Worm (Caenorhabditis elegans) whole organism, L4 larva: ENCODE data around the gene Y50D4A.6.

Experiments
- D1046.2 ChIP-seq: fragments of 200-800 bp; sonication (Bioruptor generic); IDR thresholded peaks from 2 replicates; pipeline ENCODE4 v1.3.6; 2022; ENCODE audit warnings: missing genetic modification characterization, missing compliant biosample characterization
- F10B5.3 ChIP-seq: sonication (generic microtip); optimal IDR thresholded peaks from 2 replicates; lab custom pipeline; 2016; ENCODE audit warnings: mild to moderate bottlenecking, missing genetic modification characterization, missing compliant biosample characterization
- F26F4.8 ChIP-seq: fragments of 200-800 bp; sonication (Bioruptor generic); conservative IDR thresholded peaks from 2 replicates; pipeline ENCODE4 v1.3.6; 2022; ENCODE audit warnings: missing genetic modification characterization, missing compliant biosample characterization
- Y48G9A.11 ChIP-seq: fragments of 200-800 bp; sonication (Bioruptor generic); IDR thresholded peaks from 2 replicates; pipeline ENCODE4 v1.3.6; 2022; ENCODE audit warnings: missing genetic modification reagents, missing genetic modification characterization, missing compliant biosample characterization
- aha-1 ChIP-seq: fragments of 150-350 bp; peaks from one replicate; lab custom pipeline; 2014; ENCODE audit warnings: missing biosample characterization, missing genetic modification characterization
- aly-2 ChIP-seq: sonication (generic microtip); optimal IDR thresholded peaks from 2 replicates; lab custom pipeline; 2018; ENCODE audit warnings: missing biosample characterization, missing genetic modification characterization
- ama-1 ChIP-seq: fragments of 150-350 bp; optimal IDR thresholded peaks from 2 replicates; lab custom pipeline; 2014; ENCODE audit warnings: inconsistent platforms, mixed read lengths
- ceh-28 ChIP-seq: fragments of 150-350 bp; optimal IDR thresholded peaks from 2 replicates; lab custom pipeline; 2014; ENCODE audit warnings: missing biosample characterization, missing genetic modification reagents, missing genetic modification characterization
- ceh-32 ChIP-seq: sonication (generic microtip); optimal IDR thresholded peaks from 2 replicates; lab custom pipeline; 2016; ENCODE audit warnings: mild to moderate bottlenecking, missing genetic modification characterization, missing compliant biosample characterization; ENCODE audit not compliant: poor library complexity
- daf-12 ChIP-seq: fragments of 150-350 bp; optimal IDR thresholded peaks from 2 replicates; lab custom pipeline; 2014; ENCODE audit warnings: missing biosample characterization, missing genetic modification reagents, missing genetic modification characterization
- daf-16 ChIP-seq, 3 experiments: sonication (generic microtip); optimal IDR thresholded peaks; 2 replicates each; lab custom pipeline; 2016 to 2017; ENCODE audit warnings: missing genetic modification characterization in 3 of 3, missing genetic modification reagents in 3 of 3, mild to moderate bottlenecking in 2 of 3, missing compliant biosample characterization in 2 of 3, missing biosample characterization in 1 of 3, moderate library complexity in 1 of 3
- duxl-1 ChIP-seq: sonication (generic microtip); optimal IDR thresholded peaks from 2 replicates; lab custom pipeline; 2016; ENCODE audit warnings: mild to moderate bottlenecking, missing genetic modification characterization, moderate library complexity, missing compliant biosample characterization; ENCODE audit not compliant: poor library complexity
- egl-27 ChIP-seq: sonication (generic microtip); optimal IDR thresholded peaks from 3 replicates; lab custom pipeline; 2017; ENCODE audit warnings: missing biosample characterization, missing genetic modification reagents, missing genetic modification characterization
- hif-1 ChIP-seq, 2 experiments: sonication (generic microtip); optimal IDR thresholded peaks; 2 replicates each; lab custom pipeline; 2016 to 2017; ENCODE audit warnings: missing compliant biosample characterization in 2 of 2, missing genetic modification characterization in 2 of 2, missing genetic modification reagents in 2 of 2, missing genotype in 2 of 2, mild to moderate bottlenecking in 1 of 2
- hlh-11 ChIP-seq: fragments of 200-800 bp; sonication (Bioruptor generic); optimal IDR thresholded peaks from 2 replicates; lab custom pipeline; 2018; ENCODE audit warnings: mild to moderate bottlenecking, missing genetic modification characterization, missing compliant biosample characterization
- hlh-30 ChIP-seq: sonication (generic microtip); optimal IDR thresholded peaks from 2 replicates; lab custom pipeline; 2017; ENCODE audit warnings: antibody characterized with exemption, mild to moderate bottlenecking, missing genetic modification characterization, missing compliant biosample characterization; ENCODE audit not compliant: insufficient read depth
- hmg-1.1 ChIP-seq: fragments of 200-800 bp; sonication (Bioruptor generic); IDR thresholded peaks from 2 replicates; pipeline ENCODE4 v1.3.6; 2022; ENCODE audit warnings: missing genetic modification reagents, missing genetic modification characterization, missing compliant biosample characterization
- jun-1 ChIP-seq: fragments of 150-350 bp; optimal IDR thresholded peaks from 2 replicates; lab custom pipeline; 2014; ENCODE audit warnings: missing biosample characterization, missing genetic modification reagents, missing genetic modification characterization
- lin-15B ChIP-seq: fragments of 150-350 bp; sonication (generic microtip); optimal IDR thresholded peaks from 3 replicates; lab custom pipeline; 2014; ENCODE audit warnings: missing biosample characterization, missing genetic modification characterization
- lin-39 ChIP-seq: fragments of 150-350 bp; optimal IDR thresholded peaks from 2 replicates; lab custom pipeline; 2014; ENCODE audit warnings: missing biosample characterization, missing genetic modification reagents, missing genetic modification characterization
- mep-1 ChIP-seq: fragments of 150-350 bp; sonication (generic microtip); optimal IDR thresholded peaks from 3 replicates; lab custom pipeline; 2014; ENCODE audit warnings: missing biosample characterization, missing genetic modification characterization
- mes-2 ChIP-seq: sonication (generic microtip); optimal IDR thresholded peaks from 2 replicates; lab custom pipeline; 2016; ENCODE audit warnings: missing genotype, mild to moderate bottlenecking, missing genetic modification characterization, missing compliant biosample characterization; ENCODE audit not compliant: poor library complexity, severe bottlenecking
- mxl-3 ChIP-seq: fragments of 200-800 bp; sonication (Bioruptor generic); optimal IDR thresholded peaks from 2 replicates; lab custom pipeline; 2018; ENCODE audit warnings: mild to moderate bottlenecking, missing genetic modification characterization, missing compliant biosample characterization
- nhr-10 ChIP-seq: fragments of 150-350 bp; optimal IDR thresholded peaks from 2 replicates; lab custom pipeline; 2014; ENCODE audit warnings: missing biosample characterization, missing genetic modification characterization
- nhr-11 ChIP-seq: fragments of 150-350 bp; optimal IDR thresholded peaks from 2 replicates; lab custom pipeline; 2014; ENCODE audit warnings: missing biosample characterization, missing genetic modification characterization
- nhr-25 ChIP-seq: sonication (generic microtip); optimal IDR thresholded peaks from 2 replicates; lab custom pipeline; 2017; ENCODE audit warnings: missing genetic modification characterization, mild to moderate bottlenecking, missing compliant biosample characterization, antibody characterized with exemption, moderate library complexity, borderline replicate concordance; ENCODE audit not compliant: insufficient read depth
- nhr-42 ChIP-seq: fragments of 200-800 bp; sonication (Bioruptor generic); IDR thresholded peaks from 2 replicates; pipeline ENCODE4 v1.3.6; 2022; ENCODE audit warnings: missing genetic modification characterization, missing compliant biosample characterization
- saeg-2 ChIP-seq: fragments of 200-800 bp; sonication (Bioruptor generic); IDR thresholded peaks from 2 replicates; pipeline ENCODE4 v1.3.6; 2022; ENCODE audit warnings: missing genetic modification reagents, missing genetic modification characterization, missing compliant biosample characterization
- set-16 ChIP-seq: fragments of 200-800 bp; sonication (Bioruptor generic); IDR thresholded peaks from 2 replicates; pipeline ENCODE4 v1.3.6; 2022; ENCODE audit warnings: missing genetic modification reagents, missing genetic modification characterization, missing compliant biosample characterization
- skn-1 ChIP-seq: fragments of 150-350 bp; optimal IDR thresholded peaks from 2 replicates; lab custom pipeline; 2014; ENCODE audit warnings: missing biosample characterization, missing genetic modification characterization
- spr-1 ChIP-seq: sonication (generic microtip); optimal IDR thresholded peaks from 2 replicates; lab custom pipeline; 2016; ENCODE audit warnings: mild to moderate bottlenecking, missing genetic modification characterization, missing compliant biosample characterization
- tra-1 ChIP-seq: fragments of 200-800 bp; sonication (Bioruptor generic); IDR thresholded peaks from 2 replicates; pipeline ENCODE4 v1.3.6; 2022; ENCODE audit warnings: missing genetic modification reagents, missing genetic modification characterization, missing compliant biosample characterization
- unc-62 ChIP-seq, 3 experiments: fragments of 150-350 bp in 1 of 3; sonication (generic microtip); optimal IDR thresholded peaks in 2 of 3; peaks in 1 of 3; 1 replicate in 1 of 3; 2 replicates in 2 of 3; lab custom pipeline; 2014 to 2017; ENCODE audit warnings: missing biosample characterization in 3 of 3, missing genetic modification characterization in 3 of 3, missing genetic modification reagents in 3 of 3, missing genotype in 1 of 3
- vab-7 ChIP-seq: fragments of 200-800 bp; sonication (Bioruptor generic); IDR thresholded peaks from 2 replicates; pipeline ENCODE4 v1.3.6; 2022; ENCODE audit warnings: missing genetic modification reagents, missing genetic modification characterization, missing compliant biosample characterization
- zip-2 ChIP-seq: fragments of 150-350 bp; optimal IDR thresholded peaks from 2 replicates; lab custom pipeline; 2014; ENCODE audit warnings: missing biosample characterization, missing genetic modification characterization
- ztf-11 ChIP-seq: fragments of 150-350 bp; optimal IDR thresholded peaks from 2 replicates; lab custom pipeline; 2014; ENCODE audit warnings: missing biosample characterization, missing genetic modification characterization
- ztf-7 ChIP-seq: fragments of 150-350 bp; optimal IDR thresholded peaks from 2 replicates; lab custom pipeline; 2014; ENCODE audit warnings: missing biosample characterization, missing genetic modification characterization

Y50D4A.6 gene

DNA sequence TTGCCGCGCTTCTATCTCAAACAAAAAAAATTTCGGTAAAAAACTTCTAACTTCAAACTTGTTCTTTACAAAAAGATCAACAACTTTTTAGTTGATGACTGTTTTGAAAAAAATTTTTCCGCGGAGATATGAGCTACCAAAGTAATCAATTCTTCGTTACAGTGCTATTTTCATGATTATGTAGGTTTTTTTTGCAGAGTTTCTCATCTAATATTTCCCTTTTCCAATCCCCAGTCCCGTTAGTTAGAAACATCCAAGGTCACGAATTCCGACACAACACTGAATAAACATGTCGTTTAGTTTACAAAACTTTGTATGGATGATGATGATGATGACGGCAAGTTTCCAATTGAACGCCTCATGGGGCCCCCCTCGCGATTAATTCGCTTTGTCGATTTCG is 33.5 kb upstream of the Y50D4A.6 start:
- TF ChIP-seq hmg-1.1 (GFP tag; lab: Robert Waterston, UW) (no peak), ztf-7 (tag; lab: Kevin White, UChicago) (no peak), aha-1 (peak; percentile 77), unc-62 (GFP tag; optimal IDR thresholded peaks at IDR 0.05 in 1 of 2; lab: Kevin White, UChicago) (peak in 1 of 2 experiments; percentile 81), unc-62 (tag; optimal IDR thresholded peaks at IDR 0.05; lab: Kevin White, UChicago) (no peak)

DNA sequence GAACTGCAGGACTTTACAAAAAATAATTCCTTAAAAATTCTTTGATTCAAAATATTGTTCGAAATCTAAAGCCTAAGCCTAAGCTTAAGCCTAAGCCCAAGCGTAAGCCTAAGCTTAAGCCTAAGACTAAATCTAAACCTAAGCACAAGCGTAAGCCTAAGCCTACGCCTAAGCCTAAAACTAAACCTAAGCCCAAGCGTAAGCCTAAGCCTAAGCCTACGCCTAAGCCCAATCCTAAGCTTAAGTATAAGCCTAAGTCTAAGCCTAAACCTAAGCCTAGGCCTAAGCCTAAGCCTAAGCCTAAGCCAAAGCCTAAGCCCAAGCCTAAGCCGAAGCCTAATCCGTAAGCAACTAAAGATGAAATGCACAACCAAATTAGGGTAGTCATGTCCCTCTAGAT is 31.5 kb upstream of the Y50D4A.6 start:
- TF ChIP-seq ztf-7 (tag; lab: Kevin White, UChicago) (no peak), mes-2 (tag; lab: Kevin White, UChicago) (no peak), Y48G9A.11 (GFP tag; lab: Robert Waterston, UW) (no peak), D1046.2 (GFP tag; lab: Robert Waterston, UW) (no peak), duxl-1 (tag; lab: Kevin White, UChicago) (no peak), egl-27 (no peak), zip-2 (tag; lab: Kevin White, UChicago) (no peak), hlh-11 (no peak), F26F4.8 (GFP tag; lab: Robert Waterston, UW) (no peak)

DNA sequence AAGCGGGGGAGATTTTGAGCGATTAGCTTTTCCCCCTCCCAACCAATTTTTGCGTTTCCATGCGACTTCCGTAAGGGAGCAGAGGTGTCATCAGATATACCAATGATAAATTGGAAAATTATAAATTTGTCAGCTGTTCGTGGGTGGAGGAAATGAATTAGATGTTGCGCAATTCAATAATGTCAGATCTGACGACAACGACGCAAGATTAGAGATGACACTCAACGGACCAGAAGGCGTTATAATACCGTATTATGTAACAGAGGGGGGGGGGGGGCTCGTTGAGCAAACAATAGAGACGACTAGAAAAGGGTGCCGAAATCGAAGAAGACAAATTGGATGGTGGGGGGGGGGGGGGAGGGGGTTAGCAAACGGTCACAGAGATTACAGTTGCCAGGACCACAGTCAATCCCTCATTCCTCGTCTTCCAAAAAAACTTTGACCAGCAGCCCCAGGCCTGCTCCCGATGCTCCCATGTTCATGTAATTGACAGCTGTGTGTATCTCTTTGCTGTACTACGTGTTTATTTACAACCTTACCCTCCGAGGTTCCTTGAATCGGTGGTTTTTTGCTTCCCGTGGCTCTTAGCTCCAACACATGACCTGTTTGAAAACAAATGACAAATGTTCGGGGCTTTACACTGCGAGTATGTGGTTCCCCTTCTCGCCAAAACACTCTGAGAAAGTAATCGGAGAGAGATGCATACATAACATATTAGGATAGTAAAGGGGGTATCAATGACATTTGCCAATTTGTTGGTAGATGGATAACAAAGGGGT is 30.0 kb upstream of the Y50D4A.6 start:
- peak; percentile 66 for TF ChIP-seq nhr-11 (tag; lab: Kevin White, UChicago)
- peak in 1 of 2 experiments; percentile 94 for TF ChIP-seq unc-62 (GFP tag; optimal IDR thresholded peaks at IDR 0.05 in 1 of 2; lab: Kevin White, UChicago)
- TF ChIP-seq unc-62 (tag; optimal IDR thresholded peaks at IDR 0.05; lab: Kevin White, UChicago) = no peak
- TF ChIP-seq set-16 (GFP tag; lab: Robert Waterston, UW) = peak; percentile 20; the same call in 1 of the 2 replicates
- TF ChIP-seq lin-39 (tag; lab: Kevin White, UChicago) = no peak
- no peak for TF ChIP-seq jun-1 (tag; lab: Kevin White, UChicago)
- TF ChIP-seq hlh-11 = peak; percentile 46
- TF ChIP-seq hif-1 (tag; optimal IDR thresholded peaks at IDR 0.05; lab: Kevin White, UChicago) = peak in 1 of 2 experiments; percentile 17
- TF ChIP-seq hlh-30 (tag; lab: Kevin White, UChicago) = peak; percentile 11
- peak in 1 of 2 experiments; percentile 95 for TF ChIP-seq daf-16 (GFP tag; optimal IDR thresholded peaks at IDR 0.05; lab: Kevin White, UChicago)
- TF ChIP-seq daf-16 (tag; optimal IDR thresholded peaks at IDR 0.05; lab: Kevin White, UChicago) = no peak
- TF ChIP-seq mxl-3 (GFP tag; lab: Kevin White, UChicago) = no peak
- no peak for TF ChIP-seq ztf-11 (tag; lab: Kevin White, UChicago)

ce11 chrV:1227756-1228665 is 28.9 kb upstream of the Y50D4A.6 start:
- TF ChIP-seq vab-7 (GFP tag; lab: Robert Waterston, UW) (no peak), unc-62 (GFP tag; optimal IDR thresholded peaks at IDR 0.05 in 1 of 2; lab: Kevin White, UChicago) (peak in 1 of 2 experiments; percentile 85), unc-62 (tag; optimal IDR thresholded peaks at IDR 0.05; lab: Kevin White, UChicago) (no peak)
- TF ChIP-seq, all 104 proteins: peak for 1

ce11 chrV:1226239-1226638 is 27.2 kb upstream of the Y50D4A.6 start:
- TF ChIP-seq skn-1 = no peak
- no peak for TF ChIP-seq set-16 (GFP tag; lab: Robert Waterston, UW)
- TF ChIP-seq F10B5.3 (tag; lab: Kevin White, UChicago) = no peak
- TF ChIP-seq nhr-10 (tag; lab: Kevin White, UChicago) = no peak
- no peak for TF ChIP-seq lin-39 (tag; lab: Kevin White, UChicago)
- TF ChIP-seq tra-1 = no peak
- TF ChIP-seq mes-2 (tag; lab: Kevin White, UChicago) = no peak
- no peak for TF ChIP-seq spr-1 (tag; lab: Kevin White, UChicago)
- no peak for TF ChIP-seq daf-12 (tag; lab: Kevin White, UChicago)
- no peak for TF ChIP-seq egl-27
- TF ChIP-seq ama-1 (lab: Kevin White, UChicago) = no peak
- no peak for TF ChIP-seq lin-15B
- TF ChIP-seq aly-2 (tag; lab: Kevin White, UChicago) = no peak
- no peak for TF ChIP-seq hlh-11
- TF ChIP-seq nhr-42 (GFP tag; lab: Robert Waterston, UW) = no peak
- no peak for TF ChIP-seq saeg-2 (GFP tag; lab: Robert Waterston, UW)
- TF ChIP-seq mep-1 (tag; lab: Kevin White, UChicago) = no peak
- no peak for TF ChIP-seq nhr-25 (tag; lab: Kevin White, UChicago)
- no peak for TF ChIP-seq ceh-32 (tag; lab: Kevin White, UChicago)
- TF ChIP-seq ceh-28 = no peak
